Worm (Caenorhabditis elegans): ENCODE results near the gene K09E9.3.

The K09E9.3 gene

ce11 chrX:15569633-15570032 is 44.0 kb downstream of the K09E9.3 start:
- TF ChIP-seq daf-12 (tag; optimal IDR thresholded peaks at IDR 0.05) (no peak), R02D3.7 (tag; optimal IDR thresholded peaks at IDR 0.05) (no peak), snpc-4 (tag; optimal IDR thresholded peaks at IDR 0.05) (no peak), fos-1 (tag; optimal IDR thresholded peaks at IDR 0.05) (no peak), pqm-1 (tag; optimal IDR thresholded peaks at IDR 0.05) (no peak), jun-1 (tag; optimal IDR thresholded peaks at IDR 0.05) (no peak), tbx-2 (tag; optimal IDR thresholded peaks at IDR 0.05) (no peak), sea-2 (GFP tag; optimal IDR thresholded peaks at IDR 0.05) (no peak), ztf-11 (tag; optimal IDR thresholded peaks at IDR 0.05) (no peak), lin-39 (tag; optimal IDR thresholded peaks at IDR 0.05) (no peak), zag-1 (tag; optimal IDR thresholded peaks at IDR 0.05) (no peak), nhr-237 (tag; optimal IDR thresholded peaks at IDR 0.05) (no peak), hmg-11 (tag; optimal IDR thresholded peaks at IDR 0.05) (no peak), ceh-9 (tag; optimal IDR thresholded peaks at IDR 0.05) (no peak), pha-4 (tag; optimal IDR thresholded peaks at IDR 0.05) (no peak), ZK546.5 (tag; optimal IDR thresholded peaks at IDR 0.05) (no peak), elt-3 (tag; optimal IDR thresholded peaks at IDR 0.05) (no peak)

ce11 chrX:15567986-15568940 is 45.3 kb downstream of the K09E9.3 start, which contains the start of gene dyn-1:
TSS of gene dyn-1 (plus strand) at chrX:15568890.
- TF ChIP-seq tbx-2 (tag; optimal IDR thresholded peaks at IDR 0.05) (peak; percentile 22), daf-12 (tag; optimal IDR thresholded peaks at IDR 0.05) (no peak), ceh-28 (tag; optimal IDR thresholded peaks at IDR 0.05) (peak; percentile 9), snpc-4 (tag; optimal IDR thresholded peaks at IDR 0.05) (peak; percentile 80), lin-15B (tag; optimal IDR thresholded peaks at IDR 0.05) (peak; percentile 39), pha-4 (tag; optimal IDR thresholded peaks at IDR 0.05) (peak; percentile 62), nfya-1 (tag; optimal IDR thresholded peaks at IDR 0.05; ENCODE audit: insufficient read depth) (peak; percentile 66), lsy-12 (tag; optimal IDR thresholded peaks at IDR 0.05) (peak; percentile 47), fkh-2 (tag; optimal IDR thresholded peaks at IDR 0.05) (no peak), hmg-11 (tag; optimal IDR thresholded peaks at IDR 0.05) (peak; percentile 48), R02D3.7 (tag; optimal IDR thresholded peaks at IDR 0.05) (peak; percentile 8), ceh-9 (tag; optimal IDR thresholded peaks at IDR 0.05) (no peak), fos-1 (tag; optimal IDR thresholded peaks at IDR 0.05) (peak; percentile 49), elt-2 (tag; optimal IDR thresholded peaks at IDR 0.05) (peak; percentile 52), nhr-23 (tag; optimal IDR thresholded peaks at IDR 0.05) (peak; percentile 69), ceh-16 (tag; optimal IDR thresholded peaks at IDR 0.05) (no peak), nhr-43 (tag; optimal IDR thresholded peaks at IDR 0.05; ENCODE audit: poor library complexity, severe bottlenecking) (peak; percentile 65), lin-39 (tag; optimal IDR thresholded peaks at IDR 0.05) (peak; percentile 21), pqm-1 (tag; optimal IDR thresholded peaks at IDR 0.05) (peak; percentile 3), jun-1 (tag; optimal IDR thresholded peaks at IDR 0.05) (peak; percentile 29), nhr-25 (tag; optimal IDR thresholded peaks at IDR 0.05) (peak; percentile 88)

ce11 chrX:15566640-15567039 is 47.0 kb downstream of the K09E9.3 start:
- TF ChIP-seq nhr-11 (tag; optimal IDR thresholded peaks at IDR 0.05) (no peak), nhr-25 (tag; optimal IDR thresholded peaks at IDR 0.05) (no peak), pha-4 (tag; optimal IDR thresholded peaks at IDR 0.05) (no peak), lin-39 (tag; optimal IDR thresholded peaks at IDR 0.05) (peak; percentile 67), lsy-12 (tag; optimal IDR thresholded peaks at IDR 0.05) (peak; percentile 11), nhr-43 (tag; optimal IDR thresholded peaks at IDR 0.05; ENCODE audit: poor library complexity, severe bottlenecking) (no peak), hmg-11 (tag; optimal IDR thresholded peaks at IDR 0.05) (peak; percentile 87), ztf-4 (tag; optimal IDR thresholded peaks at IDR 0.05) (no peak), nfya-1 (tag; optimal IDR thresholded peaks at IDR 0.05; ENCODE audit: insufficient read depth) (peak; percentile 67), ceh-9 (tag; optimal IDR thresholded peaks at IDR 0.05) (no peak), ztf-11 (tag; optimal IDR thresholded peaks at IDR 0.05) (no peak), snpc-4 (tag; optimal IDR thresholded peaks at IDR 0.05) (peak; percentile 22), egl-27 (tag; optimal IDR thresholded peaks at IDR 0.05) (no peak), fos-1 (tag; optimal IDR thresholded peaks at IDR 0.05) (no peak), sea-2 (GFP tag; optimal IDR thresholded peaks at IDR 0.05) (peak; percentile 59), fkh-10 (GFP tag; optimal IDR thresholded peaks at IDR 0.05) (peak; percentile 51), zag-1 (tag; optimal IDR thresholded peaks at IDR 0.05) (no peak)

- TF ChIP-seq lin-39 (tag; optimal IDR thresholded peaks at IDR 0.05) (peak; percentile 59), nfya-1 (tag; optimal IDR thresholded peaks at IDR 0.05; ENCODE audit: insufficient read depth) (peak; percentile 16), nhr-23 (tag; optimal IDR thresholded peaks at IDR 0.05) (no peak), pqm-1 (tag; optimal IDR thresholded peaks at IDR 0.05) (no peak), skn-1 (tag; optimal IDR thresholded peaks at IDR 0.05) (no peak), R02D3.7 (tag; optimal IDR thresholded peaks at IDR 0.05) (no peak), unc-39 (tag; optimal IDR thresholded peaks at IDR 0.05) (no peak), hmg-11 (tag; optimal IDR thresholded peaks at IDR 0.05) (no peak)
Observed at ce11 chrX:15564338-15564737, 49.3 kb downstream of the K09E9.3 start.

Data from whole organism, L3 larva.